Fruit fly (Drosophila melanogaster): Measurements from ENCODE around the gene CG11885.

CG11885 gene

dm6 chr2L:414593-415399 lies 6.5 kb downstream of the CG11885 start, which contains the start of the genes AP-2alpha and ebi (continued):
- TF ChIP-seq CG7357 (GFP tag; IDR thresholded peaks at IDR 0.05) (peak; percentile 74; the same call in 2 of the 3 replicates), CG32767 (GFP tag; IDR thresholded peaks at IDR 0.05) (peak; percentile 84), CG34376 (GFP tag; optimal IDR thresholded peaks at IDR 0.05) (peak; percentile 67), CG15601 (tag; optimal IDR thresholded peaks at IDR 0.05) (peak; percentile 78), peb (GFP tag; IDR thresholded peaks at IDR 0.05) (peak; percentile 84), Hr51 (GFP tag; optimal IDR thresholded peaks at IDR 0.05) (peak; percentile 74 to 90), insv (GFP tag; optimal IDR thresholded peaks at IDR 0.05) (peak in 1 of 2 experiments; percentile 43), PHDP (tag; optimal IDR thresholded peaks at IDR 0.05) (peak; percentile 88), Dll (GFP tag; IDR thresholded peaks at IDR 0.05; ENCODE audit: partially characterized antibody) (no peak), Opbp (GFP tag; IDR thresholded peaks at IDR 0.05; ENCODE audit: partially characterized antibody) (peak; percentile 48; the same call in 1 of the 3 replicates), CG15269 (tag; optimal IDR thresholded peaks at IDR 0.05) (peak; percentile 85), nom (GFP tag; optimal IDR thresholded peaks at IDR 0.05) (peak; percentile 55), ems (GFP tag; optimal IDR thresholded peaks at IDR 0.05) (peak; percentile 85), CG34422 (GFP tag; IDR thresholded peaks at IDR 0.05) (peak; percentile 84), ap (GFP tag; IDR thresholded peaks at IDR 0.05) (peak; percentile 53), CG7839 (tag; optimal IDR thresholded peaks at IDR 0.05) (peak; percentile 84), CG4854 (GFP tag; optimal IDR thresholded peaks at IDR 0.05) (peak; percentile 69), corto (GFP tag; optimal IDR thresholded peaks at IDR 0.05) (no peak), CG2678 (tag; optimal IDR thresholded peaks at IDR 0.05) (peak; percentile 86), mam (GFP tag; optimal IDR thresholded peaks at IDR 0.05) (peak; percentile 96), Oli (tag; optimal IDR thresholded peaks at IDR 0.05) (peak; percentile 78), mirr (GFP tag; optimal IDR thresholded peaks at IDR 0.05) (peak; percentile 26), scrt (GFP tag; optimal IDR thresholded peaks at IDR 0.05) (no peak), CG10274 (GFP tag; optimal IDR thresholded peaks at IDR 0.05) (peak; percentile 63), luna (GFP tag; optimal IDR thresholded peaks at IDR 0.05) (peak; percentile 67), CG6254 (GFP tag; optimal IDR thresholded peaks at IDR 0.05) (no peak), TFAM (GFP tag; optimal IDR thresholded peaks at IDR 0.05) (no peak), CG12942 (GFP tag; optimal IDR thresholded peaks at IDR 0.05) (peak; percentile 88), CG17912 (GFP tag; optimal IDR thresholded peaks at IDR 0.05) (peak; percentile 13), br (optimal IDR thresholded peaks at IDR 0.05) (no peak), CG7271 (tag; optimal IDR thresholded peaks at IDR 0.05) (no peak), hth (optimal IDR thresholded peaks at IDR 0.05) (no peak), Lhr (GFP tag; optimal IDR thresholded peaks at IDR 0.05) (peak; percentile 81), twi (tag; optimal IDR thresholded peaks at IDR 0.05) (peak; percentile 82), CG4282 (GFP tag; optimal IDR thresholded peaks at IDR 0.05) (peak; percentile 91), fu2 (GFP tag; optimal IDR thresholded peaks at IDR 0.05) (peak; percentile 96), Ets65A (GFP tag) (peak; percentile 100), trh (GFP tag; optimal IDR thresholded peaks at IDR 0.05) (peak; percentile 75), sr (GFP tag; IDR thresholded peaks at IDR 0.05) (peak; percentile 36; the same call in 1 of the 3 replicates), h (optimal IDR thresholded peaks at IDR 0.05) (no peak), Ssrp (tag; optimal IDR thresholded peaks at IDR 0.05) (peak; percentile 84), CG2202 (tag; optimal IDR thresholded peaks at IDR 0.05) (peak; percentile 77), CG7556 (GFP tag; optimal IDR thresholded peaks at IDR 0.05) (peak; percentile 78), BtbVII (GFP tag; optimal IDR thresholded peaks at IDR 0.05) (no peak), emc (GFP tag; optimal IDR thresholded peaks at IDR 0.05) (peak; percentile 80), slp2 (GFP tag; optimal IDR thresholded peaks at IDR 0.05) (peak; percentile 91), Dad (GFP tag; optimal IDR thresholded peaks at IDR 0.05) (peak; percentile 89), CG4617 (GFP tag; optimal IDR thresholded peaks at IDR 0.05; ENCODE audit: borderline replicate concordance) (peak; percentile 87), CG15514 (GFP tag; optimal IDR thresholded peaks at IDR 0.05) (peak; percentile 86)

Data from whole organism, embryonic.